Worm (Caenorhabditis elegans): ENCODE measurements around the gene prx-5.

prx-5 gene

DNA sequence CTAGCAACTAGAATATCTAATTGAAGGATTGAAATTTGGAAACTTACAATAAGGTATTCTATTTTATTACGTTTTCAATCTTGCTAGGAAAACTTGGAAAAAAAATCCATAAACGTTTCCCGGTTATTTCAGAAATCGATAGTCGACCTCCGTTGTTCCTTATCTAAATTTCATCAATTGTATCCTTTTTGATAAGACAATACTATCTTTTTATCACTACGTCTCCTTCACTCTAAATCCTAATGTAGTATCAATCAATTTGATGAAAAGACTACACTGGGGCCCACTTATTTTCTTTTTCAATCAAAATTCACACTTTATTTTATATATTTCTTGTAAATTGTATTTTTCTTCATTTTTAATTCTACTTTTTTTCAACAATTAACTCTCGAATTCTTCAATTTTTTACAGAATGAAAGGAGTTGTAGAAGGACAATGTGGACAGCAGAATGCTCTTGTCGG lies at the start of gene prx-5:
TSS of gene prx-5 (plus strand) at position 412 of the 462 bp plus-strand sequence.
- TF ChIP-seq dao-5 (tag; optimal IDR thresholded peaks at IDR 0.05) = no peak
- no peak for TF ChIP-seq him-1 (tag; optimal IDR thresholded peaks at IDR 0.05)
- TF ChIP-seq W03F9.2 (tag; optimal IDR thresholded peaks at IDR 0.05) = no peak

DNA sequence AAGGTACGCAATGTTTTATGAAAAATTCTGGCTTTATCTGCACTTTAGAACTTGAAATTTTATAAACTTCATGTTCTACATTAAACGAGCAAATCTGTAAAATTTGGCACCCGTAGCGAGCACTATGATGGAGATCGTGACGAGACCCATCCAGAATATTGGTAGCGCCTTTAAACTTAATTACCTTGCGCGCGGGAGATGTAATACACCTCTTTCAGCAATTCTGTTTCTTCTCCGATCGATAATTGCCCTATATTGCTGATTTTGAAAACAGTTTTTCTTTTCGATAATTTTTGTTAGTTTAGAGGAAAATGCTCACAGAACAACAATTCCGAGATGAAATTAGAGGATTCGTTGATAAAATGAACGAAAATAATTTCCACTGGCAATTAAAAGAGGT lies 45.8 kb upstream of the prx-5 start, which contains the start of gene atg-10:
TSS of gene atg-10 (plus strand) at position 301 of the 400 bp plus-strand sequence.
- TF ChIP-seq W03F9.2 (tag; optimal IDR thresholded peaks at IDR 0.05) (no peak), dao-5 (tag; optimal IDR thresholded peaks at IDR 0.05) (no peak), him-1 (tag; optimal IDR thresholded peaks at IDR 0.05) (no peak)

DNA sequence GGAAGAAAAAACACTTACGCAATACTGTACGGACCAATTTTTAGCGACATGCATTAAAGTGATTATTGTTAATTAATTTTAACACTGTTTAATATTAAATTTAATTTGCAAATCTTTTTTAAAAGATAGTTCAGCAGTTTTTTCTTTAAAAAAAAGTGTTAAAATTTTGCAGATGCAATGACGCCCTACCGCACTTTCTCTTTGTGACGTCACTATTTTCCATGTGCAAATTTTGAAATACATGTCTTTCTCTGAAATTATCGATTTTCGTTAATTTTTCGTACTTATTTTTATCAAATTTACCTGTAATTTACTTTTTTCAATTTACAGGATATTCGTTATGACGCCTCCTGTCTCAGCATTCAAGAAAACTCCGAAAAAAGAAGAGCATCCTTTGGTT lies 43.1 kb upstream of the prx-5 start, which contains the start of the genes piga-1 and eif-2Bepsilon:
TSS of gene piga-1 (minus strand) at position 174 of the 400 bp plus-strand sequence.
TSS of gene eif-2Bepsilon (plus strand) at position 331 of the 400 bp plus-strand sequence.
- no peak for TF ChIP-seq dao-5 (tag; optimal IDR thresholded peaks at IDR 0.05)
- no peak for TF ChIP-seq W03F9.2 (tag; optimal IDR thresholded peaks at IDR 0.05)
- TF ChIP-seq him-1 (tag; optimal IDR thresholded peaks at IDR 0.05) = no peak

DNA sequence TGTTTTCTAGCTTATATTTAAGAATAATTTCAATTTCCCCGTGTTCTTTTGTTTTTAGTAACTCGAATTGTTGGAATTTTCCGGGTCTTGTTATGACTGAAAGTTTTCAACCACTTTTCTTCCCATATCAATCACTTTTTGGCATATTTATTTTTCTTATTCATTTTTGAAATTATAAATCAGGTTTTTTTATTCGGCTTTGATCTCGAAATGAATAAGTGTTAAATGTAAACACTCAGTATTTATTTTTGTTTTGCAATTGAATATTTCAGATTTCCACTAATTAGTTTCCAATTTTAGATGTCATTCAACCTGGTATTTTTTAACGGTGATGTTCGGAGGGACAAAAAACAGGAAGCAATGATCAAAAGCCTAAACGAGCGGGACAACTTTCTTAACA lies 40.1 kb upstream of the prx-5 start, which contains the start of gene etc-1:
TSS of gene etc-1 (plus strand) at position 301 of the 400 bp plus-strand sequence.
- no peak for TF ChIP-seq dao-5 (tag; optimal IDR thresholded peaks at IDR 0.05)
- TF ChIP-seq him-1 (tag; optimal IDR thresholded peaks at IDR 0.05) = no peak
- TF ChIP-seq W03F9.2 (tag; optimal IDR thresholded peaks at IDR 0.05) = no peak

DNA sequence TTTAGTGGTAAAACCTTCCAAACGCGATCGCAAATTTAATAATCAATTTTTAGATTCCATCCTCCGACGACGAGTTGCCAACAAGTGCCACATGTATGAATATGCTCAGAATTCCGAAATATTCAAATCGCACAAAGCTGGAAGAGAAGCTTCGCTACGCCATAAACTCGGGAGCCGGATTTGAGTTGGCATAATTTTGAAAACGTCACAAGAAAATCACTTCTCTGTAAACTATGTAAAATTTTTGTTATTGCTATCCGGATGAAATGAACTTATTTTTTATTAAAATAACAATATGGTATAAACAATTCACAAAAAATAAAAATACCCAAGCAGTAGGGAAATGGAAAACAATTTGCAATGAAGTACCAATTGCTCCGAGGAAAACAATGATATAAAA lies 35.8 kb upstream of the prx-5 start:
- TF ChIP-seq W03F9.2 (tag; optimal IDR thresholded peaks at IDR 0.05) (no peak), dao-5 (tag; optimal IDR thresholded peaks at IDR 0.05) (no peak), him-1 (tag; optimal IDR thresholded peaks at IDR 0.05) (no peak)

DNA sequence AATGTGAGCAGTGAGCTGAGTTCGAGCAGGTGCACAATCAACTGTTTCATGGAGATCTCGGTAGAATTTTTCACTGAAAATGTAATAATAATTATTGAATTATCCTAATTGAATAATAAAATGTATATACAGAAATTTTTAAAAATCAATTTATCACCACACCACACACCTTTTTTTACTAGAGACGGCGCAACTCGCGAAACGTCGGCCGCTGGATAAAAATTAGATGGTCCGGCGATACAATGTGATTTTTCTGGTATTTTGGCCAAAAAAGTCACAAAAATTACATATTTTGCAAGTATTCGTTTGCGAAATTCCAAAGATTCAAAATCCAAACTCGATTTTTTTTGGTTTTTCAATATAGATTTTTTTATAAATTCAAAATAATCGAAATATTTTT lies 33.8 kb upstream of the prx-5 start:
- no peak for TF ChIP-seq dao-5 (tag; optimal IDR thresholded peaks at IDR 0.05)
- no peak for TF ChIP-seq him-1 (tag; optimal IDR thresholded peaks at IDR 0.05)
- no peak for TF ChIP-seq W03F9.2 (tag; optimal IDR thresholded peaks at IDR 0.05)

DNA sequence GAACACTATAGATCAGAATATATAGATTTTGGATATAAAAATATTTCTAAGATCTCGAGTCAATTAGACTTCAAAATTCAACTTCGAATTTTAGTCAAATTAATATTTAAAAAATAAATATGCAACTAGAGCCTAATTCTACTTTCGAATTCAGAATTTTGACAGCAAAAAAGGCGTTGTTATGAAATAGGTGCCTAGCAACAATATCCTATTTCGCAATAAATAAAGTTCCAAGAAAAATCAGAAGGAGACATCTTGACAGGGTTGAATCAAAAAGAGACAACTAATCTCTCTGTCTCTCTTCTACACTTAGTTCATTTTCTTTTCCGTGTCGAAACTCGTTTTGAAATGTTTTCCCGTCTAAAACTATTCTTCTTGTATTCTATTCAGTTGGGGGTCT lies 29.3 kb upstream of the prx-5 start:
- no peak for TF ChIP-seq dao-5 (tag; optimal IDR thresholded peaks at IDR 0.05)
- no peak for TF ChIP-seq W03F9.2 (tag; optimal IDR thresholded peaks at IDR 0.05)
- TF ChIP-seq him-1 (tag; optimal IDR thresholded peaks at IDR 0.05) = no peak

DNA sequence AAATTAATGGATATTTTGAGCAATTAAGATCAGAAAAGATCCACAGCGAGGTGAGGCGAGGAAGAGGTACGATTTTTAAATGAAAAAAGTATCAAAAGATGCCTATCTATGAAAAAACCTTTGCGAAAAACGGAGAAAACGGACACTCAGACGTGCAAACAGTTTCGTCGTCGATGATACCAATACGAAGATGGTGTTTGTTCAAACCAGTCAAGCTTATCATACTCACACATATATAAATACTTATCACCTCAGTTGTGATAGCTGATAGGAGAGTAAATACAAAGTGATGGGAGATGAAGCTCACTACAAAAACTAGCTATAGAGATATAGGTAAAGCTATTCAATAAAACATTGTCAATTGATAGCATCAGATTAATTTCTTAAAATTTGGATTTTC lies 24.8 kb upstream of the prx-5 start:
- no peak for TF ChIP-seq W03F9.2 (tag; optimal IDR thresholded peaks at IDR 0.05)
- TF ChIP-seq him-1 (tag; optimal IDR thresholded peaks at IDR 0.05) = no peak
- no peak for TF ChIP-seq dao-5 (tag; optimal IDR thresholded peaks at IDR 0.05)

DNA sequence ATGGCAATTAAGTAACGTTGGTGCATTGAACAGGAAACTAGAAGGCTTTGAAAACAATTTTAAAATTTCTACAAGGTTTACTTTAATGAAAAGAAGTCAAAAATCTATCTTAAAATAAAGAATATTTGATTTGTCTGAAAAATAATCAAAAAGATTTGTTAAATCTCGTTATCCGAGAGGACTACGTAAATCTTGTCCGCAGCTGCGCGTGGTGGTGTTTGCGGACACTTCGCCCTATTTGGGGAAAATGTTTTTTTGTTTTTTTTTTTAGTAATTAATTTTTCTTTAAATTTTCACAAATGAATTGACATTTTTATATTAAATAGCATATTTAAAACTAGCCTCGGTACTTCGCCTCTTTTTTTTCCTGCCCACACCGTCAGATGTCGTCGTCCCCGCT lies 20.7 kb upstream of the prx-5 start:
- TF ChIP-seq W03F9.2 (tag; optimal IDR thresholded peaks at IDR 0.05) = peak; percentile 72
- no peak for TF ChIP-seq dao-5 (tag; optimal IDR thresholded peaks at IDR 0.05)
- peak; percentile 2 for TF ChIP-seq him-1 (tag; optimal IDR thresholded peaks at IDR 0.05)

DNA sequence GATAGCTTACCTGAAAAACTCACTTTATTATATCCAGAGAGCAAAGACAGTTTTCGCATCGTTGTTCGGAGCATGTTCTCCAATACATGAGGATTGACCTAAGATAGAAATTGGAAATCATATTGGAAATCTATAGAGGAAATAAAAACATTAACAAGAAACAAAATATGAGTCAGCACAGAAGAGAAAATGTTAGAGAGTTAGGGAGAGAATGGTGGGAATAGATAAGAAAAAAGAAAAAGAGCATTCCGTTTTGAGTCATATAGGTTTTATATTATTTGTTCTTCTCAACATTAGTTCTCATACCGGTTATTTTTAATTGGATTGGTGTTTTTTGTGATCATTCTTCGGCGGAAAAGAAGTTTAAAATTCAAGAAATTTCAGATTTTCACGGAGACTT lies 19.8 kb upstream of the prx-5 start, which contains the start of gene hgap-2:
TSS of gene hgap-2 (minus strand) at position 101 of the 400 bp plus-strand sequence.
- TF ChIP-seq dao-5 (tag; optimal IDR thresholded peaks at IDR 0.05) (no peak), W03F9.2 (tag; optimal IDR thresholded peaks at IDR 0.05) (no peak), him-1 (tag; optimal IDR thresholded peaks at IDR 0.05) (no peak)

DNA sequence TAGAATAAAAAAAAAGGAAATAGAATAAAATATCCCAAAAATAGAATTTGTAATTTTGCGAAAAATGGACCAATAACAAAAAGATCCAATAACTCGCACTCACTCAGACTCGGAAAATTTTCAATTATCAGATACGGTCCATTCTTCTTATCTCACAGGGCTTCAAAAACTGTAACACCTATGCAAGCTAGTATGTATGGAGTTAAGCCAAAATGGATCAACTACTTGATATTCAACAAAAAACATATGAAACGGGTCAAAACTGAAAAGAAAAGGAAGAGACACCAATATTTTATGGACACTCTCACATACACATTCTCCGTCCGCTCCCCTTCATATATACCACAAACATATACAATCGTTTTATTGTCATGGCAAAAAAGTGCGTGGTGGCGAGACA lies 19.0 kb upstream of the prx-5 start, which contains the start of gene C34C6.9:
TSS of gene C34C6.9 (plus strand) at position 301 of the 400 bp plus-strand sequence.
- TF ChIP-seq W03F9.2 (tag; optimal IDR thresholded peaks at IDR 0.05) (no peak), him-1 (tag; optimal IDR thresholded peaks at IDR 0.05) (no peak), dao-5 (tag; optimal IDR thresholded peaks at IDR 0.05) (no peak)

DNA sequence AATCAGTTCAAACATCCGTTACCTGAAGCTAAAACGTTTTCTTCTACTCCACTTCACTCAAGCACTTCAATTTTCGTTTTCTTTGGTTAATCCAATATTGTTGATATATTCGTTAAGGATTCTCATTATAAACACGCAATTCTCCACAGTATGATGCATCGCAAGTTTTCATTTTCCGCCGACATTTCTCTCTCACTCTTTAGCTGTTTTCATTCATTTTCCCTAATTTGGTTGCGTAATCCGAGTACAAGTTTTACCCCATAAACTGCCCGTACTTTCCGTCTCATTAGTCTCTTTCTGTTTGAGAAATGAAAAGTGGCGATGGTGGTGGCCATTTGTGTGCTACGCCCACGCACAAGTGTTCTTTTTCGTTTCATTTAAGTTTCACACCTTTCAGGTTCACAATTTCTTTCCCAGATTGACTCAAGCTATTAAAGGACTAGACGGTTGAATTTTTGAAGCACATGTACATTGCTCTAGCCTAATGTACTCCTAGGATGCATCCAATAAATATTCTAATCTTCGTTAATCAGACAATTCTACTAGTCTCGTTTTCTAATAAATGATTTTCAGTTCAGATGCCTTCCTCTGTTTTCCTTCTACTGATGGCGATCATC lies 13.2 kb upstream of the prx-5 start, which contains the start of gene C34C6.3:
TSS of gene C34C6.3 (plus strand) at position 567 of the 617 bp plus-strand sequence.
- TF ChIP-seq him-1 (tag; optimal IDR thresholded peaks at IDR 0.05) (no peak), W03F9.2 (tag; optimal IDR thresholded peaks at IDR 0.05) (no peak), dao-5 (tag; optimal IDR thresholded peaks at IDR 0.05) (no peak)

DNA sequence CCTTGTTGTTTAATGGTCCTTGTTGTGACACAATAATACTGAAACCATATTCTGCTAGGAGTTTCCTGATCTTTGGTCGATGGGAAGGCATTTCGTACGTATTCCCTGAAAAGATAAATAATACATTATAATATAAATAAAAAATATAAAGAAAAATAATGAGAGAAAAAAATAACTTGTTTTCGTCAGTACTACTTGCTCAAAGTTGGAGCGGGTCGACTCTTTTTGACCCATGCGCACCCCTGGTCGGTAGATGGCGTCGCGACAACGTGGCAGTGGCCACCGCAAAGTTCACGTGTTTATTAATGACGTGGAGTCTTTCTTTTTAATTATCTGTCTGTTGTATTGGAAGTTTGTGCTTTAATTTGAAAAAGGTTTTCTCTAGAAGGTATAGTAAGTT lies 8.8 kb upstream of the prx-5 start, which contains the start of gene C34C6.10:
TSS of gene C34C6.10 (minus strand) at position 101 of the 400 bp plus-strand sequence.
- TF ChIP-seq W03F9.2 (tag; optimal IDR thresholded peaks at IDR 0.05) (no peak), him-1 (tag; optimal IDR thresholded peaks at IDR 0.05) (no peak), dao-5 (tag; optimal IDR thresholded peaks at IDR 0.05) (no peak)

DNA sequence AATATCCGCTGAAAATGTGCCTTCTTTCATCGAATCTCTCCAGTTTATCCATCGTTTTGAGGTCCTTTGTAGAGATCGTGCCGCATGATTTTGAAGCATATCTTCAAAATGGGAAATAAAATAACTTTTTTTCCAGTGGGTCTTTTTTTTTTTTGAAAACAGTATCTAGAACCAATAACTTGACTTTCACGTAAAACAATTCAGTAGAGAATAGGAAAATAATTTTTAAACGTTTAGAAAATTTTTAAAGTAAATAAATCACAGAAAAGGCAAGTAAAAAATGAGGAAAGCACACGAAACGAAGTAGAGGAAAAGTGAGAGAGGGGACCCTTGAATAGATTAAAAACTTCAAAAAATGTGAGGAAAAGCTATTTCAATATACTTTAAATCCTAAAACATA lies 5.8 kb upstream of the prx-5 start, which contains the start of gene chdh-1:
TSS of gene chdh-1 (minus strand) at position 101 of the 400 bp plus-strand sequence.
- TF ChIP-seq him-1 (tag; optimal IDR thresholded peaks at IDR 0.05) (no peak), W03F9.2 (tag; optimal IDR thresholded peaks at IDR 0.05) (no peak), dao-5 (tag; optimal IDR thresholded peaks at IDR 0.05) (no peak)
